Worm (Caenorhabditis elegans) whole organism, L4 larva: ENCODE measurements around the gene ceeh-2.
"Not testable (repeated sequence)": the region's sequence is repeated elsewhere in the genome, so short reads cannot be mapped to it uniquely, and the experiment has no call there.

Source experiments
- D1046.2 ChIP-seq: fragments of 200-800 bp; sonication (Bioruptor generic); IDR thresholded peaks from 2 replicates; pipeline ENCODE4 v1.3.6; 2022; ENCODE audit warnings: missing genetic modification characterization, missing compliant biosample characterization
- F10B5.3 ChIP-seq: sonication (generic microtip); optimal IDR thresholded peaks from 2 replicates; lab custom pipeline; 2016; ENCODE audit warnings: mild to moderate bottlenecking, missing genetic modification characterization, missing compliant biosample characterization
- F37D6.2 ChIP-seq: sonication (generic microtip); optimal IDR thresholded peaks from 2 replicates; lab custom pipeline; 2016; ENCODE audit warnings: mild to moderate bottlenecking, missing genetic modification characterization, missing compliant biosample characterization
- F49E8.2 ChIP-seq: sonication (generic microtip); optimal IDR thresholded peaks from 2 replicates; lab custom pipeline; 2016; ENCODE audit warnings: missing compliant biosample characterization, mild to moderate bottlenecking, missing genetic modification characterization, borderline replicate concordance
- T20F7.1 ChIP-seq: fragments of 200-800 bp; sonication (Bioruptor generic); optimal IDR thresholded peaks from 2 replicates; lab custom pipeline; 2018; ENCODE audit warnings: mild to moderate bottlenecking, missing genetic modification characterization, missing compliant biosample characterization
- Y105C5A.15 ChIP-seq: fragments of 200-800 bp; sonication (Bioruptor generic); IDR thresholded peaks from 2 replicates; pipeline ENCODE4 v1.3.6; 2022; ENCODE audit warnings: missing genetic modification characterization, missing compliant biosample characterization
- Y75B8A.6 ChIP-seq: fragments of 200-800 bp; sonication (Bioruptor generic); IDR thresholded peaks from 2 replicates; pipeline ENCODE4 v1.3.6; 2022; ENCODE audit warnings: missing genetic modification reagents, missing genetic modification characterization, missing compliant biosample characterization
- aha-1 ChIP-seq: fragments of 150-350 bp; peaks from one replicate; lab custom pipeline; 2014; ENCODE audit warnings: missing biosample characterization, missing genetic modification characterization
- arid-1 ChIP-seq: fragments of 200-800 bp; sonication (Bioruptor generic); conservative IDR thresholded peaks from 2 replicates; pipeline ENCODE4 v1.3.6; 2022; ENCODE audit warnings: missing genetic modification reagents, missing genetic modification characterization, missing compliant biosample characterization
- ceh-20 ChIP-seq: fragments of 200-800 bp; sonication (Bioruptor generic); IDR thresholded peaks from 2 replicates; pipeline ENCODE4 v1.3.6; 2022; ENCODE audit warnings: missing genetic modification reagents, missing genetic modification characterization, missing compliant biosample characterization
- ctbp-1 ChIP-seq: fragments of 200-800 bp; sonication (Bioruptor generic); IDR thresholded peaks from 2 replicates; pipeline ENCODE4 v1.3.6; 2022; ENCODE audit warnings: missing genetic modification reagents, missing genetic modification characterization, missing compliant biosample characterization
- daf-16 ChIP-seq, 3 experiments: sonication (generic microtip); optimal IDR thresholded peaks; 2 replicates each; lab custom pipeline; 2016 to 2017; ENCODE audit warnings: missing genetic modification characterization in 3 of 3, missing genetic modification reagents in 3 of 3, mild to moderate bottlenecking in 2 of 3, missing compliant biosample characterization in 2 of 3, missing biosample characterization in 1 of 3, moderate library complexity in 1 of 3
- daf-19 ChIP-seq: fragments of 200-800 bp; sonication (Bioruptor generic); conservative IDR thresholded peaks from 2 replicates; pipeline ENCODE4 v1.3.6; 2022; ENCODE audit warnings: missing genetic modification characterization, missing compliant biosample characterization
- dmd-6 ChIP-seq: fragments of 200-800 bp; sonication (Bioruptor generic); IDR thresholded peaks from 2 replicates; pipeline ENCODE4 v1.3.6; 2022; ENCODE audit warnings: missing genetic modification reagents, missing genetic modification characterization, missing compliant biosample characterization
- dmd-9 ChIP-seq: fragments of 200-800 bp; sonication (Bioruptor generic); IDR thresholded peaks from 2 replicates; pipeline ENCODE4 v1.3.6; 2022; ENCODE audit warnings: missing genetic modification reagents, missing genetic modification characterization, missing compliant biosample characterization
- dpl-1 ChIP-seq: fragments of 150-350 bp; optimal IDR thresholded peaks from 2 replicates; lab custom pipeline; 2014; ENCODE audit warnings: missing biosample characterization, missing genetic modification reagents, missing genetic modification characterization
- dve-1 ChIP-seq: sonication (generic microtip); optimal IDR thresholded peaks from 2 replicates; lab custom pipeline; 2017; ENCODE audit warnings: antibody characterized with exemption, mild to moderate bottlenecking, missing genetic modification characterization, missing compliant biosample characterization; ENCODE audit not compliant: insufficient read depth
- egl-43 ChIP-seq: fragments of 200-800 bp; sonication (Bioruptor generic); IDR thresholded peaks from 2 replicates; pipeline ENCODE4 v1.3.6; 2022; ENCODE audit warnings: missing genetic modification reagents, missing genetic modification characterization, missing compliant biosample characterization
- hif-1 ChIP-seq, 2 experiments: sonication (generic microtip); optimal IDR thresholded peaks; 2 replicates each; lab custom pipeline; 2016 to 2017; ENCODE audit warnings: missing compliant biosample characterization in 2 of 2, missing genetic modification characterization in 2 of 2, missing genetic modification reagents in 2 of 2, missing genotype in 2 of 2, mild to moderate bottlenecking in 1 of 2
- hlh-11 ChIP-seq: fragments of 200-800 bp; sonication (Bioruptor generic); optimal IDR thresholded peaks from 2 replicates; lab custom pipeline; 2018; ENCODE audit warnings: mild to moderate bottlenecking, missing genetic modification characterization, missing compliant biosample characterization
- lim-7 ChIP-seq: fragments of 200-800 bp; sonication (Bioruptor generic); IDR thresholded peaks from 2 replicates; pipeline ENCODE4 v1.3.6; 2022; ENCODE audit warnings: missing genetic modification characterization, missing compliant biosample characterization
- lin-1 ChIP-seq: fragments of 200-800 bp; sonication (Bioruptor generic); IDR thresholded peaks from 2 replicates; pipeline ENCODE4 v1.3.6; 2022; ENCODE audit warnings: missing genetic modification reagents, missing genetic modification characterization, missing compliant biosample characterization
- lin-29 ChIP-seq: fragments of 200-800 bp; sonication (Bioruptor generic); IDR thresholded peaks from 2 replicates; pipeline ENCODE4 v1.3.6; 2022; ENCODE audit warnings: missing genetic modification reagents, missing genetic modification characterization, missing compliant biosample characterization
- lin-38 ChIP-seq: fragments of 200-800 bp; sonication (Bioruptor generic); IDR thresholded peaks from 2 replicates; pipeline ENCODE4 v1.3.6; 2022; ENCODE audit warnings: missing genetic modification reagents, missing genetic modification characterization, missing compliant biosample characterization
- lsy-2 ChIP-seq, 2 experiments: fragments of 150-350 bp in 1 of 2; sonication (generic microtip) in 1 of 2; optimal IDR thresholded peaks; 2 replicates each; lab custom pipeline; 2014 to 2017; ENCODE audit warnings: missing biosample characterization in 2 of 2, missing genetic modification characterization in 2 of 2
- madf-5 ChIP-seq, 2 experiments: fragments of 200-800 bp; sonication (Bioruptor generic); IDR thresholded peaks; 2 replicates each; pipeline ENCODE4 v1.3.6; 2022; ENCODE audit warnings: missing compliant biosample characterization in 2 of 2, missing genetic modification characterization in 2 of 2
- madf-9 ChIP-seq: fragments of 200-800 bp; sonication (Bioruptor generic); conservative IDR thresholded peaks from 2 replicates; pipeline ENCODE4 v1.3.6; 2022; ENCODE audit warnings: missing genetic modification reagents, missing genetic modification characterization, missing compliant biosample characterization
- mdt-29 ChIP-seq: fragments of 200-800 bp; sonication (Bioruptor generic); IDR thresholded peaks from 2 replicates; pipeline ENCODE4 v1.3.6; 2022; ENCODE audit warnings: missing genetic modification reagents, missing genetic modification characterization, missing compliant biosample characterization
- mep-1 ChIP-seq: fragments of 150-350 bp; sonication (generic microtip); optimal IDR thresholded peaks from 3 replicates; lab custom pipeline; 2014; ENCODE audit warnings: missing biosample characterization, missing genetic modification characterization
- mes-2 ChIP-seq: sonication (generic microtip); optimal IDR thresholded peaks from 2 replicates; lab custom pipeline; 2016; ENCODE audit warnings: missing genotype, mild to moderate bottlenecking, missing genetic modification characterization, missing compliant biosample characterization; ENCODE audit not compliant: poor library complexity, severe bottlenecking
- mxl-2 ChIP-seq: fragments of 200-800 bp; sonication (Bioruptor generic); conservative IDR thresholded peaks from 2 replicates; pipeline ENCODE4 v1.3.6; 2022; ENCODE audit warnings: missing genetic modification reagents, missing genetic modification characterization, missing compliant biosample characterization
- mxl-3 ChIP-seq: fragments of 200-800 bp; sonication (Bioruptor generic); optimal IDR thresholded peaks from 2 replicates; lab custom pipeline; 2018; ENCODE audit warnings: mild to moderate bottlenecking, missing genetic modification characterization, missing compliant biosample characterization
- nhr-102 ChIP-seq: sonication (generic microtip); optimal IDR thresholded peaks from 2 replicates; lab custom pipeline; 2016; ENCODE audit warnings: mild to moderate bottlenecking, missing genetic modification characterization, moderate library complexity, missing compliant biosample characterization
- nhr-41 ChIP-seq: fragments of 200-800 bp; sonication (Bioruptor generic); IDR thresholded peaks from 2 replicates; pipeline ENCODE4 v1.3.6; 2022; ENCODE audit warnings: missing genetic modification reagents, missing genetic modification characterization, missing compliant biosample characterization
- nhr-42 ChIP-seq: fragments of 200-800 bp; sonication (Bioruptor generic); IDR thresholded peaks from 2 replicates; pipeline ENCODE4 v1.3.6; 2022; ENCODE audit warnings: missing genetic modification characterization, missing compliant biosample characterization
- nhr-48 ChIP-seq: sonication (generic microtip); optimal IDR thresholded peaks from 2 replicates; lab custom pipeline; 2016; ENCODE audit warnings: mild to moderate bottlenecking, missing genetic modification characterization, missing compliant biosample characterization
- nhr-6 ChIP-seq: fragments of 150-350 bp; optimal IDR thresholded peaks from 2 replicates; lab custom pipeline; 2014; ENCODE audit warnings: missing biosample characterization, missing genetic modification characterization
- pha-4 ChIP-seq, 2 experiments: fragments of 150-350 bp in 1 of 2; fragments of 200-800 bp in 1 of 2; sonication (Bioruptor generic) in 1 of 2; IDR thresholded peaks in 1 of 2; optimal IDR thresholded peaks in 1 of 2; 2 replicates each; pipeline versions ENCODE4 v1.3.6 to Lab custom; 2014 to 2022; ENCODE audit warnings: missing genetic modification characterization in 2 of 2, missing genetic modification reagents in 2 of 2, missing biosample characterization in 1 of 2, missing compliant biosample characterization in 1 of 2
- php-3 ChIP-seq: fragments of 200-800 bp; sonication (Bioruptor generic); IDR thresholded peaks from 2 replicates; pipeline ENCODE4 v1.3.6; 2022; ENCODE audit warnings: missing genetic modification reagents, missing genetic modification characterization, missing compliant biosample characterization
- rbr-2 ChIP-seq: sonication (generic microtip); optimal IDR thresholded peaks from 2 replicates; lab custom pipeline; 2016; ENCODE audit warnings: missing genotype, missing genetic modification characterization, missing compliant biosample characterization
- saeg-2 ChIP-seq: fragments of 200-800 bp; sonication (Bioruptor generic); IDR thresholded peaks from 2 replicates; pipeline ENCODE4 v1.3.6; 2022; ENCODE audit warnings: missing genetic modification reagents, missing genetic modification characterization, missing compliant biosample characterization
- set-16 ChIP-seq: fragments of 200-800 bp; sonication (Bioruptor generic); IDR thresholded peaks from 2 replicates; pipeline ENCODE4 v1.3.6; 2022; ENCODE audit warnings: missing genetic modification reagents, missing genetic modification characterization, missing compliant biosample characterization
- snpc-1.2 ChIP-seq: fragments of 200-800 bp; sonication (Bioruptor generic); IDR thresholded peaks from 2 replicates; pipeline ENCODE4 v1.3.6; 2022; ENCODE audit warnings: missing genetic modification reagents, missing genetic modification characterization, missing compliant biosample characterization
- spr-3 ChIP-seq: fragments of 200-800 bp; sonication (Bioruptor generic); optimal IDR thresholded peaks from 2 replicates; lab custom pipeline; 2018; ENCODE audit warnings: mild to moderate bottlenecking, missing genetic modification characterization, missing compliant biosample characterization
- tra-1 ChIP-seq: fragments of 200-800 bp; sonication (Bioruptor generic); IDR thresholded peaks from 2 replicates; pipeline ENCODE4 v1.3.6; 2022; ENCODE audit warnings: missing genetic modification reagents, missing genetic modification characterization, missing compliant biosample characterization
- vab-7 ChIP-seq: fragments of 200-800 bp; sonication (Bioruptor generic); IDR thresholded peaks from 2 replicates; pipeline ENCODE4 v1.3.6; 2022; ENCODE audit warnings: missing genetic modification reagents, missing genetic modification characterization, missing compliant biosample characterization
- zfp-3 ChIP-seq: fragments of 200-800 bp; sonication (Bioruptor generic); conservative IDR thresholded peaks from 2 replicates; pipeline ENCODE4 v1.3.6; 2022; ENCODE audit warnings: missing genetic modification reagents, missing genetic modification characterization, missing compliant biosample characterization

Gene ceeh-2

DNA sequence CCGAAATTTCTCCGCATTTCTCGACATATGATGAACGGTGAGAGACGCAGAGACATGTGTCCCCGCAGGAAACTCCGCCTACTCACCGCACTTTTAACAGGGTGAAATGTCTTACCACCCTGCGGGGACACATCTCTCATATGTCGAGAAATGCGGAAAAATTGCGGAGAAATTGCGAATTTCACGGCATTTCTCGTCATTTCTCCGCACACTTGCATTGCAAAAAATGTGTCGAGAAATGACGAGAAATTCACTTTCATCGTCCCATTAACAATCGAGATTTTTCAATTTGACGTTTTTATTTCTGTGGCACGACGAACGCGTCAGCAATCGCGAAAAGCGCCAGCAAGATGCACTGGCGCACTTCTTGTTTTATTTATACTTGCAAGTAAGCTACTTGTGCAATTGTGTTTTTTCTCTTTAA, 15.8 kb downstream of the ceeh-2 start, which contains the start of gene K07C5.13:
Gene K07C5.13, plus strand, starts transcription at position 151 of the 424 bp plus-strand sequence.
- peak; percentile 95 for TF ChIP-seq nhr-48
- TF ChIP-seq dpl-1: peak; percentile 47
- peak; percentile 91 for TF ChIP-seq pha-4 (GFP tag; IDR thresholded peaks at IDR 0.05; lab: Robert Waterston, UW)
- TF ChIP-seq pha-4, daf-16 (tag; optimal IDR thresholded peaks at IDR 0.05; lab: Kevin White, UChicago): not testable (repeated sequence)
- TF ChIP-seq mxl-3 (GFP tag; lab: Kevin White, UChicago): peak; percentile 54
- TF ChIP-seq Y105C5A.15 (GFP tag; lab: Robert Waterston, UW): 0 out of 2 replicates have a peak, but pooled peaks have one; percentile 11
- TF ChIP-seq lin-29 (GFP tag; lab: Robert Waterston, UW): peak; percentile 92
- peak; percentile 82 for TF ChIP-seq snpc-1.2 (GFP tag; lab: Robert Waterston, UW)
- peak; percentile 84 for TF ChIP-seq lin-1 (GFP tag; lab: Robert Waterston, UW)
- TF ChIP-seq dmd-9: peak; percentile 94
- peak; percentile 80 for TF ChIP-seq rbr-2
- TF ChIP-seq mep-1: peak; percentile 32
- peak; percentile 89 for TF ChIP-seq arid-1 (GFP tag; lab: Robert Waterston, UW)
- TF ChIP-seq hlh-11 (tag; lab: Kevin White, UChicago): peak; percentile 88
- TF ChIP-seq D1046.2 (GFP tag; lab: Robert Waterston, UW): peak; percentile 89
- TF ChIP-seq aha-1: peak; percentile 93
- TF ChIP-seq hif-1 (tag; optimal IDR thresholded peaks at IDR 0.05; lab: Kevin White, UChicago): peak; percentile 16 to 30
- peak; percentile 89 for TF ChIP-seq mdt-29
- TF ChIP-seq T20F7.1 (GFP tag; lab: Kevin White, UChicago): peak; percentile 65
- TF ChIP-seq vab-7 (GFP tag; lab: Robert Waterston, UW): peak; percentile 78
- TF ChIP-seq madf-9: peak; percentile 84
- TF ChIP-seq F10B5.3 (tag; lab: Kevin White, UChicago): peak; percentile 55
- TF ChIP-seq ctbp-1 (GFP tag; lab: Robert Waterston, UW): peak; percentile 91
- TF ChIP-seq set-16 (GFP tag; lab: Robert Waterston, UW): peak; percentile 63
- peak; percentile 78 for TF ChIP-seq F49E8.2 (tag; lab: Kevin White, UChicago)
- peak in 1 of 2 experiments; percentile 83; a peak in 1 of 4 replicates for TF ChIP-seq madf-5 (GFP tag; IDR thresholded peaks at IDR 0.05; lab: Robert Waterston, UW)
- TF ChIP-seq php-3: peak; percentile 91
- peak; percentile 67 for TF ChIP-seq F37D6.2 (tag; lab: Kevin White, UChicago)
- peak in 1 of 2 experiments; percentile 21 for TF ChIP-seq lsy-2 (tag; optimal IDR thresholded peaks at IDR 0.05; lab: Kevin White, UChicago)
- TF ChIP-seq zfp-3 (GFP tag; lab: Robert Waterston, UW): peak; percentile 93
- peak; percentile 92 for TF ChIP-seq nhr-42 (GFP tag; lab: Robert Waterston, UW)
- TF ChIP-seq lin-38 (GFP tag; lab: Robert Waterston, UW): peak; percentile 92
- peak; percentile 24; the same call in 1 of the 2 replicates for TF ChIP-seq nhr-41 (GFP tag; lab: Robert Waterston, UW)
- TF ChIP-seq egl-43: peak; percentile 94
- peak; percentile 72; the same call in 1 of the 2 replicates for TF ChIP-seq daf-19
- TF ChIP-seq daf-16 (GFP tag; optimal IDR thresholded peaks at IDR 0.05; lab: Kevin White, UChicago): peak in 1 of 2 experiments; percentile 51
- peak; percentile 94 for TF ChIP-seq Y75B8A.6 (GFP tag; lab: Robert Waterston, UW)
- TF ChIP-seq nhr-6: peak; percentile 0
- TF ChIP-seq ceh-20 (GFP tag; lab: Robert Waterston, UW): peak; percentile 95
- TF ChIP-seq nhr-102: peak; percentile 86
- TF ChIP-seq mxl-2 (GFP tag; lab: Robert Waterston, UW): peak; percentile 74; the same call in 1 of the 2 replicates
- TF ChIP-seq tra-1: peak; percentile 94
- TF ChIP-seq dve-1 (tag; lab: Kevin White, UChicago): peak; percentile 9
- TF ChIP-seq saeg-2 (GFP tag; lab: Robert Waterston, UW): peak; percentile 90
- peak; percentile 93 for TF ChIP-seq dmd-6
- TF ChIP-seq lim-7 (GFP tag; lab: Robert Waterston, UW): 0 out of 2 replicates have a peak, but pooled peaks have one; percentile 46
- peak; percentile 78 for TF ChIP-seq mes-2 (tag; lab: Kevin White, UChicago)
- TF ChIP-seq spr-3: peak; percentile 54
